Worm (Caenorhabditis elegans) whole organism, early embryonic: ENCODE results near the gene try-13.

ENCODE experiments used
- B0310.2 ChIP-seq: sonication (generic microtip); optimal IDR thresholded peaks from 2 replicates; lab custom pipeline; 2016; ENCODE audit warnings: mild to moderate bottlenecking, missing genetic modification characterization, missing compliant biosample characterization
- F13C5.2 ChIP-seq: sonication (generic microtip); optimal IDR thresholded peaks from 2 replicates; lab custom pipeline; 2017; ENCODE audit warnings: mild to moderate bottlenecking, missing genetic modification characterization, inconsistent platforms, missing compliant biosample characterization
- aly-1 ChIP-seq: sonication (generic microtip); optimal IDR thresholded peaks from 2 replicates; lab custom pipeline; 2016; ENCODE audit warnings: missing genetic modification characterization, missing compliant biosample characterization
- ama-1 ChIP-seq: fragments of 150-350 bp; optimal IDR thresholded peaks from 2 replicates; lab custom pipeline; 2014
- ceh-13 ChIP-seq: fragments of 200-800 bp; sonication (Bioruptor generic); optimal IDR thresholded peaks from 2 replicates; lab custom pipeline; 2018; ENCODE audit warnings: mild to moderate bottlenecking, missing genetic modification characterization, missing compliant biosample characterization
- ceh-36 ChIP-seq: sonication (generic microtip); optimal IDR thresholded peaks from 2 replicates; lab custom pipeline; 2016; ENCODE audit warnings: missing genetic modification characterization, inconsistent platforms, missing compliant biosample characterization
- ets-7 ChIP-seq: sonication (generic microtip); optimal IDR thresholded peaks from 2 replicates; lab custom pipeline; 2016; ENCODE audit warnings: missing genotype, missing genetic modification characterization, missing compliant biosample characterization
- flt-1 ChIP-seq: fragments of 200-800 bp; sonication (Bioruptor generic); IDR thresholded peaks from 2 replicates; pipeline ENCODE4 v1.3.6; 2022; ENCODE audit warnings: missing genetic modification characterization, missing compliant biosample characterization
- hmbx-1 ChIP-seq: sonication (generic microtip); optimal IDR thresholded peaks from 2 replicates; lab custom pipeline; 2016; ENCODE audit warnings: mild to moderate bottlenecking, missing genetic modification characterization, missing compliant biosample characterization
- hmg-4 ChIP-seq: fragments of 200-800 bp; sonication (Bioruptor generic); optimal IDR thresholded peaks from 2 replicates; lab custom pipeline; 2018; ENCODE audit warnings: mild to moderate bottlenecking, missing genetic modification characterization, missing compliant biosample characterization
- hnd-1 ChIP-seq: sonication (generic microtip); optimal IDR thresholded peaks from 2 replicates; lab custom pipeline; 2016; ENCODE audit warnings: missing genetic modification characterization, missing compliant biosample characterization
- pes-1 ChIP-seq: fragments of 200-800 bp; sonication (Bioruptor generic); IDR thresholded peaks from 2 replicates; pipeline ENCODE4 v1.3.6; 2022; ENCODE audit warnings: missing genetic modification reagents, missing genetic modification characterization, missing compliant biosample characterization
- scrt-1 ChIP-seq: fragments of 200-800 bp; sonication (Bioruptor generic); IDR thresholded peaks from 2 replicates; pipeline ENCODE4 v1.3.6; 2022; ENCODE audit warnings: missing genetic modification characterization, missing compliant biosample characterization
- sea-1 ChIP-seq: fragments of 200-800 bp; sonication (Bioruptor generic); conservative IDR thresholded peaks from 2 replicates; pipeline ENCODE4 v1.3.6; 2022; ENCODE audit warnings: missing genetic modification characterization, missing compliant biosample characterization
- tbx-11 ChIP-seq: fragments of 200-800 bp; sonication (Bioruptor generic); IDR thresholded peaks from 2 replicates; pipeline ENCODE4 v1.3.6; 2022; ENCODE audit warnings: missing genetic modification characterization, missing compliant biosample characterization
- tbx-37 ChIP-seq: fragments of 200-800 bp; sonication (Bioruptor generic); conservative IDR thresholded peaks from 2 replicates; pipeline ENCODE4 v1.3.6; 2022; ENCODE audit warnings: missing genetic modification reagents, missing genetic modification characterization, missing compliant biosample characterization
- tra-4 ChIP-seq: sonication (generic microtip); optimal IDR thresholded peaks from 2 replicates; lab custom pipeline; 2017; ENCODE audit warnings: missing genetic modification characterization, missing compliant biosample characterization

Gene try-13

ce11 chrV:7439807-7440206 is at the start of gene try-13:
Gene try-13 (plus strand): TSS chrV:7440107.
- TF ChIP-seq sea-1 (GFP tag; lab: Robert Waterston, UW) (no peak), ets-7 (tag; lab: Kevin White, UChicago) (no peak), pes-1 (no peak), B0310.2 (tag; lab: Kevin White, UChicago) (no peak)

DNA sequence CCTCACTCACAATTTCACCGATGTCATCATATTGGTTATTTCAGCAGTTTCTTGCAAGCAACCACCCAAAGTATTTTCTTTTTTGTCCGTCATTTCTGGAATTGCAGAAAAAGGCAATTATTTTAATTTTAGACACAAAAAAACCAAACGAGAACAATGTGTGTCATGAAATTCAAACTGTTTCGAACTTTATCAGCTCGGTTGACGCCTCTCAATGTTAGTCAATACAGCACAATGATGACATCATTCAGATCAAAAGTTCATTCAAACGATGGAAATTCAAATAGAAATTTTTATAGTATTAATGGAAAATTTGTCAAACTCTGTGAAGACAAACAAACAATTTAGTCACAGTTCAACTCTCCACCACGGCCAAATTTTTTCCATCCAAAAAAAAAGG is 48.0 kb upstream of the try-13 start, which contains the start of gene fbxa-105:
Gene fbxa-105 (minus strand): TSS at position 97 of the 400 bp plus-strand sequence.
- TF ChIP-seq ceh-13 (no peak), scrt-1 (no peak), hmg-4 (GFP tag; lab: Kevin White, UChicago) (no peak)

ce11 chrV:7395359-7395758 is 44.5 kb upstream of the try-13 start, which contains the start of gene srx-9:
Gene srx-9 (minus strand): TSS chrV:7395459.
- no peak for TF ChIP-seq ama-1 (lab: Kevin White, UChicago)

- TF ChIP-seq ceh-36 (tag; lab: Kevin White, UChicago) = no peak
- no peak for TF ChIP-seq hmbx-1 (tag; lab: Kevin White, UChicago)
- TF ChIP-seq ama-1 (lab: Kevin White, UChicago) = no peak
- no peak for TF ChIP-seq flt-1 (GFP tag; lab: Robert Waterston, UW)
- no peak for TF ChIP-seq sea-1 (GFP tag; lab: Robert Waterston, UW)
- no peak for TF ChIP-seq ets-7 (tag; lab: Kevin White, UChicago)
- no peak for TF ChIP-seq tbx-11
- TF ChIP-seq pes-1 = no peak
- TF ChIP-seq tra-4 (tag; lab: Kevin White, UChicago) = no peak
Measured at ce11 chrV:7399202-7399601, 40.7 kb upstream of the try-13 start, which contains the start of gene gst-41. Gene gst-41 (minus strand): TSS chrV:7399302.

ce11 chrV:7400095-7400494 is 39.8 kb upstream of the try-13 start, which contains the start of gene cnc-9:
Gene cnc-9 (minus strand): TSS chrV:7400195.
- TF ChIP-seq flt-1 (GFP tag; lab: Robert Waterston, UW) (no peak), hmbx-1 (tag; lab: Kevin White, UChicago) (no peak), hnd-1 (tag; lab: Kevin White, UChicago) (no peak), F13C5.2 (tag; lab: Kevin White, UChicago) (no peak), aly-1 (tag; lab: Kevin White, UChicago) (no peak), B0310.2 (tag; lab: Kevin White, UChicago) (no peak), ets-7 (tag; lab: Kevin White, UChicago) (no peak), sea-1 (GFP tag; lab: Robert Waterston, UW) (no peak), ceh-36 (tag; lab: Kevin White, UChicago) (no peak), ceh-13 (no peak), pes-1 (no peak), tbx-11 (no peak), tbx-37 (GFP tag; lab: Robert Waterston, UW) (no peak), tra-4 (tag; lab: Kevin White, UChicago) (no peak)

DNA sequence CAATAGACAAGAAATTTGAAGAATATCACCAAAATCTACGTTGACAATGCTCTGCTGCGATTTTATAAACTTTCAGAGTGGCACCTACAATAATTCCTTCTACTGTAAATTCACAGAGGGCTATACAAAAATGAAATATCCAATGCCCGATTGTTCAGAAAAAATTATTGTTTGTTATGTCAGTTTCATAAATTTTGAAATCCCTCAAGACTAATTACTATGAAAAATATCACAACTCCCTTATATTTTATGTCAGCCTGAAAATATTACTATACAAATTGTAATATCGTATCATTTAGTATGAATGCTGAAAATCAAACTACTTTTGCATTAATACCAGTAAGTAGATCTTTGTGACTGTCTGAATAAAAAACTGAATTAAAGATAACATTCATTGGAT is 39.3 kb upstream of the try-13 start, which contains the start of gene srx-60:
Gene srx-60 (plus strand): TSS at position 301 of the 400 bp plus-strand sequence.
- TF ChIP-seq tra-4 (tag; lab: Kevin White, UChicago) (no peak), hmbx-1 (tag; lab: Kevin White, UChicago) (no peak), F13C5.2 (tag; lab: Kevin White, UChicago) (no peak), tbx-11 (no peak), aly-1 (tag; lab: Kevin White, UChicago) (no peak), ama-1 (lab: Kevin White, UChicago) (no peak), tbx-37 (GFP tag; lab: Robert Waterston, UW) (no peak), sea-1 (GFP tag; lab: Robert Waterston, UW) (no peak), scrt-1 (no peak)

- TF ChIP-seq F13C5.2 (tag; lab: Kevin White, UChicago) (no peak), hmg-4 (GFP tag; lab: Kevin White, UChicago) (no peak)
Measured at ce11 chrV:7402355-7402754, 37.6 kb upstream of the try-13 start, which contains the start of gene srj-13. Gene srj-13 (plus strand): TSS chrV:7402655.

ce11 chrV:7403501-7403900 is 36.4 kb upstream of the try-13 start:
- TF ChIP-seq hmg-4 (GFP tag; lab: Kevin White, UChicago) (no peak), ama-1 (lab: Kevin White, UChicago) (no peak), tbx-37 (GFP tag; lab: Robert Waterston, UW) (no peak), pes-1 (no peak)

- TF ChIP-seq ceh-36 (tag; lab: Kevin White, UChicago) (no peak), tbx-11 (no peak), F13C5.2 (tag; lab: Kevin White, UChicago) (no peak), ets-7 (tag; lab: Kevin White, UChicago) (no peak), ama-1 (lab: Kevin White, UChicago) (no peak), hnd-1 (tag; lab: Kevin White, UChicago) (no peak), B0310.2 (tag; lab: Kevin White, UChicago) (no peak), hmbx-1 (tag; lab: Kevin White, UChicago) (no peak), sea-1 (GFP tag; lab: Robert Waterston, UW) (no peak), aly-1 (tag; lab: Kevin White, UChicago) (no peak), scrt-1 (no peak), ceh-13 (no peak), tra-4 (tag; lab: Kevin White, UChicago) (no peak)
Measured at ce11 chrV:7408520-7408919, 31.4 kb upstream of the try-13 start, which contains the start of gene srt-6. Gene srt-6 (minus strand): TSS chrV:7408814.
